Fruit fly (Drosophila melanogaster) whole organism: ENCODE measurements around the gene CG14014.

Source experiments
- CG8478 ChIP-seq: fragments of >200 bp; optimal IDR thresholded peaks from 2 replicates; lab custom pipeline; 2018; ENCODE audit warnings: inconsistent platforms
- Dll ChIP-seq: fragments of >200 bp; optimal IDR thresholded peaks from 2 replicates; lab custom pipeline; 2017
- psq ChIP-seq: fragments of >200 bp; optimal IDR thresholded peaks from 2 replicates; lab custom pipeline; 2017
- usp ChIP-seq: fragments of >200 bp; optimal IDR thresholded peaks from 2 replicates; lab custom pipeline; 2017; ENCODE audit warnings: missing biosample characterization, missing genetic modification characterization, mixed read lengths

DNA sequence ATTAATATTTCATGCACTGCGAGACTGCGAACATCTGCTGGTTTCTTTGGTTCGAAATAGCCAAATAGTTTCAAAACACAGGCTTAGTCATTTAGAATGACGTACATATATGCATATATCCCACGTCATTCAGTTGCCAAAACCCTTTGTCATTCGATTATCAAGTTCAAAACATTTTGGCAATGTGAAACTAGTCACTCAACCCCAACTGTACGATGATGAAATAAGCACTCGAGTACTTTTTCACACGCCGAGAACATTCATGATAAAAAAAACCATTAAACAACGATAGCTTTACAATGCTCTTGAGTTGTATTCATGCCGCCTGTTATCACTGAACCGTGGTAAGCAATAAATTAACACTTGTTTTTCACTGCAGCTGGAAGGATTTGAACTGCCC lies 29.9 kb downstream of the CG14014 start:
- TF ChIP-seq psq (no peak), usp (no peak), CG8478 (lab: Kevin White, UChicago) (no peak), Dll (lab: Kevin White, UChicago) (no peak)
